Fruit fly (Drosophila melanogaster) whole organism, wandering third instar larva: ENCODE results near the gene CG11696.
A peak's percentile ranks its signal among the peaks of the same experiment; 100 is the strongest.

Experiments
- Abd-B ChIP-seq: fragments of >200 bp; optimal IDR thresholded peaks from 2 replicates; lab custom pipeline; 2017; ENCODE audit warnings: missing biosample characterization, missing genetic modification characterization
- CG32264 ChIP-seq: fragments of 200-800 bp; sonication (Bioruptor generic); optimal IDR thresholded peaks from 2 replicates; lab custom pipeline; 2016; ENCODE audit warnings: missing biosample characterization, missing genetic modification characterization
- CG9705 ChIP-seq: fragments of 200-800 bp; sonication (Bioruptor generic); optimal IDR thresholded peaks from 2 replicates; lab custom pipeline; 2018; ENCODE audit warnings: missing biosample characterization, mild to moderate bottlenecking, missing genetic modification characterization
- CrebA ChIP-seq: fragments of 200-800 bp; sonication (Bioruptor generic); optimal IDR thresholded peaks from 2 replicates; lab custom pipeline; 2016; ENCODE audit warnings: missing biosample characterization, mild to moderate bottlenecking, missing genetic modification characterization, borderline replicate concordance
- Dfd ChIP-seq: fragments of >200 bp; optimal IDR thresholded peaks from 2 replicates; lab custom pipeline; 2017; ENCODE audit warnings: missing biosample characterization, missing genetic modification characterization
- Dif ChIP-seq: fragments of 200-275, 200-300 bp; sonication (Bioruptor generic); optimal IDR thresholded peaks from 2 replicates; lab custom pipeline; 2018; ENCODE audit warnings: missing biosample characterization, missing genetic modification characterization; ENCODE audit not compliant: partially characterized antibody
- GATAd ChIP-seq: sonication (Bioruptor generic); optimal IDR thresholded peaks from 2 replicates; lab custom pipeline; 2016; ENCODE audit warnings: missing biosample characterization, missing genetic modification characterization
- HLH106 ChIP-seq: fragments of 200-800 bp; optimal IDR thresholded peaks from 3 replicates; lab custom pipeline; 2019; ENCODE audit warnings: missing biosample characterization, mild to moderate bottlenecking, missing genetic modification characterization, moderate library complexity
- Hnf4 ChIP-seq: fragments of 200-800 bp; sonication (Bioruptor generic); optimal IDR thresholded peaks from 2 replicates; lab custom pipeline; 2016; ENCODE audit warnings: missing biosample characterization, mild to moderate bottlenecking, missing genetic modification characterization
- Hr78 ChIP-seq: fragments of >200 bp; optimal IDR thresholded peaks from 2 replicates; lab custom pipeline; 2017; ENCODE audit warnings: missing biosample characterization, missing genetic modification characterization
- Hr83 ChIP-seq: fragments of 200-300 bp; sonication (Bioruptor generic); optimal IDR thresholded peaks from 2 replicates; lab custom pipeline; 2016; ENCODE audit warnings: missing biosample characterization, mild to moderate bottlenecking, missing genetic modification characterization, moderate library complexity; ENCODE audit not compliant: poor library complexity, severe bottlenecking
- Jra ChIP-seq: sonication (Bioruptor generic); optimal IDR thresholded peaks from 2 replicates; lab custom pipeline; 2016; ENCODE audit warnings: missing biosample characterization, missing genetic modification characterization
- Mio ChIP-seq: sonication (Bioruptor generic); optimal IDR thresholded peaks from 2 replicates; lab custom pipeline; 2016; ENCODE audit warnings: missing biosample characterization, missing genetic modification characterization
- Myc ChIP-seq: fragments of >200 bp; optimal IDR thresholded peaks from 2 replicates; lab custom pipeline; 2017
- N ChIP-seq: fragments of >200 bp; optimal IDR thresholded peaks from 2 replicates; lab custom pipeline; 2018; ENCODE audit warnings: missing biosample characterization, missing external identifiers, missing genetic modification characterization
- OdsH ChIP-seq: fragments of 200-800 bp; sonication (Bioruptor generic); optimal IDR thresholded peaks from 2 replicates; lab custom pipeline; 2016; ENCODE audit warnings: missing biosample characterization, mild to moderate bottlenecking, missing genetic modification characterization
- Rel ChIP-seq, 2 experiments: fragments of 200-800 bp; sonication (Bioruptor generic) in 1 of 2; optimal IDR thresholded peaks; 2 replicates in 1 of 2; 3 replicates in 1 of 2; lab custom pipeline; 2016 to 2019; ENCODE audit warnings: mild to moderate bottlenecking in 2 of 2, missing biosample characterization in 2 of 2, missing genetic modification characterization in 2 of 2, moderate library complexity in 1 of 2
- Sp1 ChIP-seq: fragments of 200-800 bp; sonication (Bioruptor generic); optimal IDR thresholded peaks from 3 replicates; lab custom pipeline; 2019; ENCODE audit warnings: missing biosample characterization, mild to moderate bottlenecking, missing genetic modification characterization, moderate library complexity
- Vsx2 ChIP-seq: fragments of 200-300, 225-300 bp; sonication (Bioruptor generic); optimal IDR thresholded peaks from 2 replicates; lab custom pipeline; 2018; ENCODE audit warnings: missing biosample characterization, missing genetic modification characterization; ENCODE audit not compliant: partially characterized antibody
- br ChIP-seq: fragments of 200-800 bp; sonication (Bioruptor generic); optimal IDR thresholded peaks from 2 replicates; lab custom pipeline; 2016; ENCODE audit warnings: missing biosample characterization, missing genetic modification characterization
- brk ChIP-seq: fragments of 200-800 bp; sonication (Bioruptor generic); optimal IDR thresholded peaks from 2 replicates; lab custom pipeline; 2016; ENCODE audit warnings: missing biosample characterization, mild to moderate bottlenecking, missing genetic modification characterization
- dl ChIP-seq, 2 experiments: fragments of 175-275, 200-275 bp in 1 of 2; fragments of 200-275 bp in 1 of 2; sonication (Bioruptor generic); optimal IDR thresholded peaks; lab custom pipeline; 2018; ENCODE audit warnings: mild to moderate bottlenecking in 2 of 2, missing biosample characterization in 2 of 2, missing genetic modification characterization in 2 of 2, moderate library complexity in 2 of 2; ENCODE audit not compliant: partially characterized antibody in 2 of 2, insufficient read depth in 1 of 2
- dmrt93B ChIP-seq: fragments of 200-800 bp; sonication (Bioruptor generic); optimal IDR thresholded peaks from 2 replicates; lab custom pipeline; 2018; ENCODE audit warnings: missing biosample characterization, mild to moderate bottlenecking, missing genetic modification characterization
- dsf ChIP-seq: sonication (Bioruptor generic); optimal IDR thresholded peaks from 2 replicates; lab custom pipeline; 2016; ENCODE audit warnings: missing biosample characterization, missing genetic modification characterization, borderline replicate concordance
- ey ChIP-seq: fragments of 200-800 bp; sonication (Bioruptor generic); optimal IDR thresholded peaks from 2 replicates; lab custom pipeline; 2016; ENCODE audit warnings: missing biosample characterization, missing genetic modification characterization
- foxo ChIP-seq, 2 experiments: fragments of 200-800 bp; sonication (Bioruptor generic); optimal IDR thresholded peaks; 2 replicates in 1 of 2; 3 replicates in 1 of 2; lab custom pipeline; 2016 to 2017; ENCODE audit warnings: missing biosample characterization in 2 of 2, missing genetic modification characterization in 2 of 2
- fru ChIP-seq: fragments of 200-800 bp; sonication (Bioruptor generic); optimal IDR thresholded peaks from 3 replicates; lab custom pipeline; 2016; ENCODE audit warnings: missing biosample characterization, mild to moderate bottlenecking, missing genetic modification characterization
- h ChIP-seq: fragments of 200-800 bp; sonication (Bioruptor generic); optimal IDR thresholded peaks from 3 replicates; lab custom pipeline; 2016; ENCODE audit warnings: missing biosample characterization, mild to moderate bottlenecking, missing genetic modification characterization
- jim ChIP-seq: fragments of 175-275, 200-325 bp; sonication (Bioruptor generic); optimal IDR thresholded peaks from 2 replicates; lab custom pipeline; 2016; ENCODE audit warnings: missing biosample characterization, mild to moderate bottlenecking, missing genetic modification characterization
- lola ChIP-seq: fragments of >200 bp; optimal IDR thresholded peaks from 2 replicates; lab custom pipeline; 2017; ENCODE audit warnings: missing biosample characterization, missing genetic modification characterization
- pan ChIP-seq: fragments of >200 bp; optimal IDR thresholded peaks from 2 replicates; lab custom pipeline; 2017
- psq ChIP-seq: fragments of 200-800 bp; sonication (Bioruptor generic); optimal IDR thresholded peaks from 3 replicates; lab custom pipeline; 2017; ENCODE audit warnings: missing biosample characterization, mild to moderate bottlenecking, missing genetic modification characterization, moderate library complexity
- rgr ChIP-seq: fragments of 200-800 bp; sonication (Bioruptor generic); optimal IDR thresholded peaks from 3 replicates; lab custom pipeline; 2016; ENCODE audit warnings: missing biosample characterization, mild to moderate bottlenecking, missing genetic modification characterization
- sage ChIP-seq: fragments of 200-800 bp; sonication (Bioruptor generic); optimal IDR thresholded peaks from 2 replicates; lab custom pipeline; 2016; ENCODE audit warnings: missing biosample characterization, mild to moderate bottlenecking, missing genetic modification characterization
- sv ChIP-seq: fragments of 200-800 bp; sonication (Bioruptor generic); optimal IDR thresholded peaks from 3 replicates; lab custom pipeline; 2016; ENCODE audit warnings: missing biosample characterization, missing genetic modification characterization
- tai ChIP-seq: sonication (Bioruptor generic); optimal IDR thresholded peaks from 2 replicates; lab custom pipeline; 2016; ENCODE audit warnings: missing biosample characterization, missing genetic modification characterization
- usp ChIP-seq: fragments of >200 bp; optimal IDR thresholded peaks from 2 replicates; lab custom pipeline; 2017; ENCODE audit warnings: missing biosample characterization, missing genetic modification characterization
- woc ChIP-seq: sonication (Bioruptor generic); optimal IDR thresholded peaks from 2 replicates; lab custom pipeline; 2016; ENCODE audit warnings: missing biosample characterization, mild to moderate bottlenecking, missing genetic modification characterization

The CG11696 gene

DNA sequence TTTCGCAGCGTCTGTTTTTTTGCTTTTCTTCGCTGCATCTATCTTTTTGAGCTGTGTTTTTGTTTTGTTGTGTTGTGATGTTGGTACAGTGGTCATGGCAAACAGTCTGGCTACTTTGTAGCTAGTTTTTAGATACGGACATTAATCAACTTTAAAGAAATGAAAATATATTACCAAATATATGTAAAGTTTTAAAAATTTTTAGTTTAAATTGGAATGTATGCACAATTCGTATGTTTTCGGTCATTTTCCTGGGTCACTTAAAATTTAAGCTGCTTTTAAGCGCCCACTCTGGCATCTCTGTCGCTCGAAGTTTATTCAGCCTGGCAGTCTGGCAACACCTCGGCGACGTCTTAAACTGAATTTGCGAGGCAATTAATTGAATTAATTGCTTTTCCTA is 3.0 kb downstream of the CG11696 start, which contains the start of gene CG11695:
TSS of gene CG11695 (plus strand) at position 344 of the 400 bp plus-strand sequence.
- TF ChIP-seq GATAd (GFP tag; lab: Kevin White, UChicago), result no peak
- TF ChIP-seq Vsx2, result no peak
- TF ChIP-seq woc (GFP tag; lab: Kevin White, UChicago), result peak; percentile 85
- peak; percentile 94 for TF ChIP-seq Myc
- TF ChIP-seq Dif (GFP tag; lab: Kevin White, UChicago), result no peak
- TF ChIP-seq sv (GFP tag; lab: Kevin White, UChicago), result peak; percentile 41
- no peak for TF ChIP-seq brk
- TF ChIP-seq foxo (GFP tag; optimal IDR thresholded peaks at IDR 0.05; lab: Kevin White, UChicago), result peak in 1 of 2 experiments; percentile 82
- peak; percentile 77 for TF ChIP-seq CG9705 (GFP tag; lab: Kevin White, UChicago)
- no peak for TF ChIP-seq Dfd (GFP tag; lab: Kevin White, UChicago)
- no peak for TF ChIP-seq Rel (GFP tag; optimal IDR thresholded peaks at IDR 0.05; lab: Kevin White, UChicago)
- TF ChIP-seq Rel (tag; optimal IDR thresholded peaks at IDR 0.05; lab: Kevin White, UChicago), result peak; percentile 48
- TF ChIP-seq pan (lab: Kevin White, UChicago), result no peak
- TF ChIP-seq HLH106 (tag; lab: Kevin White, UChicago), result peak; percentile 85
- no peak for TF ChIP-seq tai (GFP tag; lab: Kevin White, UChicago)
- no peak for TF ChIP-seq dsf (GFP tag; lab: Kevin White, UChicago)
- peak; percentile 63 for TF ChIP-seq ey (GFP tag; lab: Kevin White, UChicago)
- no peak for TF ChIP-seq Hr78 (GFP tag; lab: Kevin White, UChicago)
- no peak for TF ChIP-seq lola
- peak; percentile 50 for TF ChIP-seq dmrt93B (GFP tag; lab: Kevin White, UChicago)
- TF ChIP-seq rgr (GFP tag; lab: Kevin White, UChicago), result peak; percentile 77
- TF ChIP-seq br (GFP tag; lab: Kevin White, UChicago), result peak; percentile 51
- TF ChIP-seq N, result no peak
- peak; percentile 58 for TF ChIP-seq psq (GFP tag; lab: Kevin White, UChicago)
- TF ChIP-seq h (GFP tag; lab: Kevin White, UChicago), result peak; percentile 72
- no peak for TF ChIP-seq Hnf4 (GFP tag; lab: Kevin White, UChicago)
- TF ChIP-seq Abd-B, result no peak
- TF ChIP-seq fru (GFP tag; lab: Kevin White, UChicago), result peak; percentile 64
- no peak for TF ChIP-seq sage
- no peak for TF ChIP-seq jim
- TF ChIP-seq OdsH (GFP tag; lab: Kevin White, UChicago), result peak; percentile 67
- TF ChIP-seq CG32264, result no peak
- TF ChIP-seq Sp1, result peak; percentile 75
- no peak for TF ChIP-seq Hr83 (GFP tag; lab: Kevin White, UChicago)
- TF ChIP-seq Jra (GFP tag; lab: Kevin White, UChicago), result no peak
- no peak for TF ChIP-seq Mio (GFP tag; lab: Kevin White, UChicago)
- no peak for TF ChIP-seq usp (GFP tag; lab: Kevin White, UChicago)

DNA sequence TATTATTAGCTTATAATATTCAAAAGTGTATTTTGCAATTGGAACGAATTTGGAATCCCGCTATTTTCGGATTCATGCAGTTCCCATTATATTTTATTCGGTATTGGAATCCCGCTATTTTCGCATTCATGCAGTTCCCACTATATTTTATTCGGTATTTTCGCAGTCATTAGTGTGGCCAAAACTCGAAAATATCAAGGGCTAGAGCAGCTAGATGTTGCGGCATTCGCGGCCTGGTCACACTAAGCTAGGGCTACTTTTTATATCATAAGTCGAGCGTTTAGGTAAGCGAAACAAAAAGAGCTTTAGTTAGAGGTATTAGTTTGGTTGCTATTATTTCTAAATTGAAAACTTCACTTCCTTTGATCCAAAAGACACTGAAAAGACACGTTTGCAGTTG is 5.3 kb downstream of the CG11696 start:
- TF ChIP-seq Dif (GFP tag; lab: Kevin White, UChicago) (no peak), HLH106 (tag; lab: Kevin White, UChicago) (no peak), CrebA (GFP tag; lab: Kevin White, UChicago) (no peak), Myc (peak; percentile 54), lola (no peak), dmrt93B (GFP tag; lab: Kevin White, UChicago) (no peak), jim (no peak), sv (GFP tag; lab: Kevin White, UChicago) (no peak)

DNA sequence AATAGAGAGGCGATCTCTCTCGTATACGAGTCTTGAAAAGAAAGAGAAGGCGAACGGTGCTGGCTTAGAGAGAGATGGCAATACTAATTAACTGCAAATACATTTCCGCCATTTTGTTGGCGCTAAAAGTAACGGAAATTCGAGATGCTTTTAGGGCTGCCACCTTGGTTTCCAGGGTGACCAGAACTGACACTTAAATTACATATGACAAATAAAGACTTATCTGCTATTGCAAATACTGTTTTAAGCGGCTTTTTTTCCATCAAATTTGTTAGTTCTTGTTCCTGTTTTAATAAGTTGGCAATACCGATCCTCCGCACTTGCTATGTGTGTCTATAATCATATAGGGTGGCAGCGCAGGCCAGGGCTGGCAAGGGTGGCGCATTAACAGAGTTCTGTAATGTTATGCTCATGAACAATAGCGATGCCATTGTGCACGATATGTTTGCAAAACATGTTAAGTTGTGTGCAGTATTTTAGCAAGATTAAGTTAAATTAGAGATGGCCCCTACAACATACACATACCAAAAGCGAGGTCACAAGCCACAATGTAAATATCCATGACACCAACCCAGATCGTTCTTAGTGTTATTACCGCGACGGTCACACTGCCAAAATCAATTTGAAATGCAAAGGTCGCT is 6.8 kb downstream of the CG11696 start, which contains the start of gene nod:
TSS of gene nod (plus strand) at position 573 of the 641 bp plus-strand sequence.
- TF ChIP-seq usp (GFP tag; lab: Kevin White, UChicago) (no peak), dmrt93B (GFP tag; lab: Kevin White, UChicago) (no peak), Dif (GFP tag; lab: Kevin White, UChicago) (no peak), Abd-B (no peak), br (GFP tag; lab: Kevin White, UChicago) (peak; percentile 34), CrebA (GFP tag; lab: Kevin White, UChicago) (no peak), pan (lab: Kevin White, UChicago) (no peak), OdsH (GFP tag; lab: Kevin White, UChicago) (peak; percentile 29), Dfd (GFP tag; lab: Kevin White, UChicago) (no peak), woc (GFP tag; lab: Kevin White, UChicago) (no peak), brk (no peak), dl (GFP tag; optimal IDR thresholded peaks at IDR 0.05; lab: Kevin White, UChicago; ENCODE audit: insufficient read depth in 1 of 2, partially characterized antibody in 2 of 2) (no peak), Rel (GFP tag; optimal IDR thresholded peaks at IDR 0.05; lab: Kevin White, UChicago) (no peak), Rel (tag; optimal IDR thresholded peaks at IDR 0.05; lab: Kevin White, UChicago) (no peak), sage (no peak), Hnf4 (GFP tag; lab: Kevin White, UChicago) (no peak), Hr78 (GFP tag; lab: Kevin White, UChicago) (no peak), fru (GFP tag; lab: Kevin White, UChicago) (peak; percentile 74), Hr83 (GFP tag; lab: Kevin White, UChicago) (peak; percentile 64), rgr (GFP tag; lab: Kevin White, UChicago) (peak; percentile 65), ey (GFP tag; lab: Kevin White, UChicago) (peak; percentile 63), HLH106 (tag; lab: Kevin White, UChicago) (peak; percentile 54), N (no peak), lola (no peak), Jra (GFP tag; lab: Kevin White, UChicago) (no peak), Myc (no peak), CG32264 (no peak), Vsx2 (no peak), h (GFP tag; lab: Kevin White, UChicago) (peak; percentile 40), CG9705 (GFP tag; lab: Kevin White, UChicago) (peak; percentile 36), Mio (GFP tag; lab: Kevin White, UChicago) (no peak), jim (no peak), psq (GFP tag; lab: Kevin White, UChicago) (peak; percentile 42), GATAd (GFP tag; lab: Kevin White, UChicago) (no peak), sv (GFP tag; lab: Kevin White, UChicago) (peak; percentile 38)
